Worm (Caenorhabditis elegans): ENCODE data around the gene srh-239.

- TF ChIP-seq ceh-58 (GFP tag; IDR thresholded peaks at IDR 0.05) (no peak), die-1 (tag; optimal IDR thresholded peaks at IDR 0.05) (no peak), hmg-20 (GFP tag; IDR thresholded peaks at IDR 0.05) (no peak), lin-40 (tag; optimal IDR thresholded peaks at IDR 0.05) (no peak), fkh-3 (tag; optimal IDR thresholded peaks at IDR 0.05) (no peak), F49E8.2 (tag; optimal IDR thresholded peaks at IDR 0.05; ENCODE audit: insufficient read depth) (no peak), unc-62 (GFP tag; optimal IDR thresholded peaks at IDR 0.05) (no peak), mes-4 (tag; optimal IDR thresholded peaks at IDR 0.05) (no peak), ama-1 (optimal IDR thresholded peaks at IDR 0.05) (no peak), ama-1 (GFP tag; optimal IDR thresholded peaks at IDR 0.05) (no peak), K11D2.4 (GFP tag; IDR thresholded peaks at IDR 0.05) (no peak), B0336.3 (GFP tag; IDR thresholded peaks at IDR 0.05) (no peak)
These were observed 33.1 kb downstream of the srh-239 start, which contains the start of gene C06B8.2 for ce11 chrV:15478597-15478996.

Measured in whole organism, young adult.